Fruit fly (Drosophila melanogaster) whole organism, prepupa: Measurements from ENCODE around the gene c11.1.

ENCODE experiments used
- Blimp-1 ChIP-seq: fragments of 200-800 bp; sonication (Bioruptor generic); optimal IDR thresholded peaks from 3 replicates; lab custom pipeline; 2017; ENCODE audit warnings: missing biosample characterization, missing genetic modification characterization, mild to moderate bottlenecking, moderate library complexity, missing genetic modification reagents
- CG10631 ChIP-seq: fragments of 200-800 bp; sonication (Bioruptor generic); optimal IDR thresholded peaks from 2 replicates; lab custom pipeline; 2016; ENCODE audit warnings: missing biosample characterization, missing genetic modification characterization
- CG10669 ChIP-seq: fragments of 200-800 bp; sonication (Bioruptor generic); optimal IDR thresholded peaks from 3 replicates; lab custom pipeline; 2018; ENCODE audit warnings: missing biosample characterization, mild to moderate bottlenecking, missing genetic modification characterization, moderate library complexity
- CG11294 ChIP-seq: fragments of 200-800 bp; sonication (Bioruptor generic); IDR thresholded peaks from 2 replicates; pipeline ENCODE4 v1.3.6; 2022; ENCODE audit warnings: missing biosample characterization, missing genetic modification characterization
- CG11762 ChIP-seq: fragments of 200-800 bp; sonication (Bioruptor generic); optimal IDR thresholded peaks from 3 replicates; lab custom pipeline; 2016; ENCODE audit warnings: missing biosample characterization, missing genetic modification characterization; ENCODE audit not compliant: insufficient read depth
- CG15336 ChIP-seq: fragments of 200-800 bp; sonication (Bioruptor generic); IDR thresholded peaks from 2 replicates; pipeline ENCODE4 v1.3.6; 2022; ENCODE audit warnings: missing biosample characterization, missing genetic modification characterization
- CG1621 ChIP-seq: fragments of 200-800 bp; sonication (Bioruptor generic); optimal IDR thresholded peaks from 3 replicates; lab custom pipeline; 2018; ENCODE audit warnings: missing biosample characterization, mild to moderate bottlenecking, missing genetic modification characterization
- CG16779 ChIP-seq: fragments of 200-800 bp; sonication (Bioruptor generic); optimal IDR thresholded peaks from 3 replicates; lab custom pipeline; 2017; ENCODE audit warnings: missing biosample characterization, mild to moderate bottlenecking, missing genetic modification characterization
- CG3032 ChIP-seq: fragments of 200-800 bp; optimal IDR thresholded peaks from 2 replicates; lab custom pipeline; 2019; ENCODE audit warnings: missing biosample characterization, mild to moderate bottlenecking, missing genetic modification characterization, moderate library complexity
- CG31627 ChIP-seq: fragments of 200-800 bp; sonication (Bioruptor generic); optimal IDR thresholded peaks from 3 replicates; lab custom pipeline; 2016; ENCODE audit warnings: missing biosample characterization, missing genetic modification characterization
- CG32006 ChIP-seq: fragments of 200-800 bp; sonication (Bioruptor generic); optimal IDR thresholded peaks from 3 replicates; lab custom pipeline; 2017; ENCODE audit warnings: missing biosample characterization, mild to moderate bottlenecking, missing genetic modification characterization
- CG34406 ChIP-seq: fragments of 200-800 bp; sonication (Bioruptor generic); optimal IDR thresholded peaks from 3 replicates; lab custom pipeline; 2016; ENCODE audit warnings: missing biosample characterization, missing genetic modification characterization
- CG3919 ChIP-seq: fragments of 200-800 bp; sonication (Bioruptor generic); optimal IDR thresholded peaks from 3 replicates; lab custom pipeline; 2016; ENCODE audit warnings: missing biosample characterization, missing genetic modification characterization
- CG6163 ChIP-seq: fragments of 200-800 bp; sonication (Bioruptor generic); IDR thresholded peaks from 3 replicates; pipeline ENCODE4 v1.3.6; 2022; ENCODE audit warnings: missing biosample characterization, missing genetic modification characterization
- CG6276 ChIP-seq: fragments of 200-800 bp; sonication (Bioruptor generic); optimal IDR thresholded peaks from 2 replicates; lab custom pipeline; 2017; ENCODE audit warnings: missing biosample characterization, mild to moderate bottlenecking, missing genetic modification characterization
- CG6792 ChIP-seq: fragments of 200-800 bp; sonication (Bioruptor generic); optimal IDR thresholded peaks from 3 replicates; lab custom pipeline; 2016; ENCODE audit warnings: missing biosample characterization, missing genetic modification characterization
- CG6854 ChIP-seq: fragments of 200-800 bp; sonication (Bioruptor generic); optimal IDR thresholded peaks from 2 replicates; lab custom pipeline; 2017; ENCODE audit warnings: missing biosample characterization, mild to moderate bottlenecking, missing genetic modification characterization
- CG7368 ChIP-seq: fragments of 200-800 bp; sonication (Bioruptor generic); optimal IDR thresholded peaks from 3 replicates; lab custom pipeline; 2016; ENCODE audit warnings: missing biosample characterization, missing genetic modification characterization
- CG8119 ChIP-seq: fragments of 200-800 bp; sonication (Bioruptor generic); IDR thresholded peaks from 3 replicates; pipeline ENCODE4 v1.3.6; 2022; ENCODE audit warnings: missing biosample characterization, missing genetic modification characterization
- CG8632 ChIP-seq: fragments of 200-800 bp; sonication (Bioruptor generic); optimal IDR thresholded peaks from 3 replicates; lab custom pipeline; 2016; ENCODE audit warnings: missing biosample characterization, missing genetic modification characterization
- CG9139 ChIP-seq: fragments of 200-800 bp; sonication (Bioruptor generic); optimal IDR thresholded peaks from 3 replicates; lab custom pipeline; 2017; ENCODE audit warnings: missing biosample characterization, mild to moderate bottlenecking, missing genetic modification characterization
- Eip75B ChIP-seq: fragments of 200-800 bp; sonication (Bioruptor generic); optimal IDR thresholded peaks from 3 replicates; lab custom pipeline; 2016; ENCODE audit warnings: missing biosample characterization, missing genetic modification characterization
- Eip78C ChIP-seq: fragments of 200-800 bp; sonication (Bioruptor generic); peaks from one replicate; lab custom pipeline; 2016; ENCODE audit warnings: missing biosample characterization, missing genetic modification characterization
- Eip93F ChIP-seq: fragments of 200-800 bp; sonication (Bioruptor generic); optimal IDR thresholded peaks from 2 replicates; lab custom pipeline; 2016; ENCODE audit warnings: missing biosample characterization, mild to moderate bottlenecking, missing genetic modification characterization
- Ets21C ChIP-seq: fragments of 200-800 bp; sonication (Bioruptor generic); optimal IDR thresholded peaks from 3 replicates; lab custom pipeline; 2016; ENCODE audit warnings: missing biosample characterization, missing genetic modification characterization
- Ets96B ChIP-seq: fragments of 200-800 bp; optimal IDR thresholded peaks from 2 replicates; lab custom pipeline; 2019; ENCODE audit warnings: missing biosample characterization, mild to moderate bottlenecking, missing genetic modification characterization, moderate library complexity
- Gug ChIP-seq: fragments of 200-800 bp; sonication (Bioruptor generic); IDR thresholded peaks from 2 replicates; pipeline ENCODE4 v1.3.6; 2022; ENCODE audit warnings: missing biosample characterization, missing genetic modification characterization
- Hr38 ChIP-seq: sonication (Bioruptor generic); optimal IDR thresholded peaks from 2 replicates; lab custom pipeline; 2016; ENCODE audit warnings: missing biosample characterization, missing genetic modification characterization
- Hr39 ChIP-seq: fragments of 200-800 bp; sonication (Bioruptor generic); optimal IDR thresholded peaks from 2 replicates; lab custom pipeline; 2016; ENCODE audit warnings: missing biosample characterization, missing genetic modification characterization
- Hr4 ChIP-seq: fragments of 200-800 bp; sonication (Bioruptor generic); optimal IDR thresholded peaks from 3 replicates; lab custom pipeline; 2016; ENCODE audit warnings: missing biosample characterization, missing genetic modification characterization
- Met ChIP-seq: fragments of 200-800 bp; sonication (Bioruptor generic); optimal IDR thresholded peaks from 3 replicates; lab custom pipeline; 2016; ENCODE audit warnings: missing biosample characterization, missing genetic modification characterization
- OdsH ChIP-seq: fragments of 200-800 bp; sonication (Bioruptor generic); optimal IDR thresholded peaks from 3 replicates; lab custom pipeline; 2016; ENCODE audit warnings: missing biosample characterization, missing genetic modification characterization
- Sox102F ChIP-seq: fragments of 200-800 bp; sonication (Bioruptor generic); optimal IDR thresholded peaks from 2 replicates; lab custom pipeline; 2016; ENCODE audit warnings: missing biosample characterization, mild to moderate bottlenecking, missing genetic modification characterization
- Sox14 ChIP-seq: fragments of 200-800 bp; sonication (Bioruptor generic); optimal IDR thresholded peaks from 3 replicates; lab custom pipeline; 2016; ENCODE audit warnings: missing biosample characterization, missing genetic modification characterization
- Sox15 ChIP-seq: fragments of 200-800 bp; sonication (Bioruptor generic); optimal IDR thresholded peaks from 3 replicates; lab custom pipeline; 2016; ENCODE audit warnings: missing biosample characterization, missing genetic modification characterization
- achi ChIP-seq: fragments of 200-800 bp; sonication (Bioruptor generic); optimal IDR thresholded peaks from 3 replicates; lab custom pipeline; 2016; ENCODE audit warnings: missing biosample characterization, missing genetic modification characterization
- acj6 ChIP-seq: fragments of 200-800 bp; sonication (Bioruptor generic); optimal IDR thresholded peaks from 3 replicates; lab custom pipeline; 2016; ENCODE audit warnings: missing biosample characterization, missing genetic modification characterization
- cyc ChIP-seq: fragments of 200-800 bp; sonication (Bioruptor generic); optimal IDR thresholded peaks from 3 replicates; lab custom pipeline; 2016; ENCODE audit warnings: missing biosample characterization, missing genetic modification characterization
- dac ChIP-seq: fragments of 200-800 bp; sonication (Bioruptor generic); optimal IDR thresholded peaks from 2 replicates; lab custom pipeline; 2017; ENCODE audit warnings: missing biosample characterization, mild to moderate bottlenecking, missing genetic modification characterization
- eg ChIP-seq: fragments of 200-800 bp; sonication (Bioruptor generic); IDR thresholded peaks from 3 replicates; pipeline ENCODE4 v1.3.6; 2022; ENCODE audit warnings: missing biosample characterization, missing genetic modification characterization
- esn ChIP-seq: fragments of 200-800 bp; sonication (Bioruptor generic); optimal IDR thresholded peaks from 2 replicates; lab custom pipeline; 2016; ENCODE audit warnings: missing biosample characterization, mild to moderate bottlenecking, missing genetic modification characterization, moderate library complexity
- fd59A ChIP-seq: fragments of 200-800 bp; sonication (Bioruptor generic); optimal IDR thresholded peaks from 2 replicates; lab custom pipeline; 2017; ENCODE audit warnings: missing biosample characterization, mild to moderate bottlenecking, missing genetic modification characterization, missing genetic modification reagents
- fd85E ChIP-seq: fragments of 200-800 bp; sonication (Bioruptor generic); optimal IDR thresholded peaks from 3 replicates; lab custom pipeline; 2016; ENCODE audit warnings: missing biosample characterization, missing genetic modification characterization
- fkh ChIP-seq: fragments of 200-800 bp; sonication (Bioruptor generic); optimal IDR thresholded peaks from 3 replicates; lab custom pipeline; 2017; ENCODE audit warnings: missing biosample characterization, mild to moderate bottlenecking, missing genetic modification characterization, moderate library complexity
- lz ChIP-seq: fragments of 200-800 bp; sonication (Bioruptor generic); optimal IDR thresholded peaks from 3 replicates; lab custom pipeline; 2016; ENCODE audit warnings: missing biosample characterization, missing genetic modification characterization
- net ChIP-seq: fragments of 200-800 bp; sonication (Bioruptor generic); optimal IDR thresholded peaks from 3 replicates; lab custom pipeline; 2016; ENCODE audit warnings: missing biosample characterization, missing genetic modification characterization
- salr ChIP-seq, 2 experiments: fragments of 200-800 bp; sonication (Bioruptor generic); optimal IDR thresholded peaks; 3 replicates each; lab custom pipeline; 2016 to 2018; ENCODE audit warnings: missing biosample characterization in 2 of 2, missing genetic modification characterization in 2 of 2, mild to moderate bottlenecking in 1 of 2
- ss ChIP-seq, 2 experiments: fragments of 200-800 bp; sonication (Bioruptor generic); optimal IDR thresholded peaks; 2 replicates in 1 of 2; 3 replicates in 1 of 2; lab custom pipeline; 2017 to 2018; ENCODE audit warnings: mild to moderate bottlenecking in 2 of 2, missing biosample characterization in 2 of 2, missing genetic modification characterization in 2 of 2, moderate library complexity in 1 of 2
- svp ChIP-seq: fragments of 200-800 bp; sonication (Bioruptor generic); peaks from one replicate; lab custom pipeline; 2016; ENCODE audit warnings: missing biosample characterization, missing genetic modification characterization
- topi ChIP-seq: fragments of 200-800 bp; sonication (Bioruptor generic); optimal IDR thresholded peaks from 3 replicates; lab custom pipeline; 2016; ENCODE audit warnings: missing biosample characterization, missing genetic modification characterization
- vri ChIP-seq: fragments of 200-800 bp; sonication (Bioruptor generic); optimal IDR thresholded peaks from 3 replicates; lab custom pipeline; 2016; ENCODE audit warnings: missing biosample characterization, mild to moderate bottlenecking, missing genetic modification characterization

Gene c11.1

DNA sequence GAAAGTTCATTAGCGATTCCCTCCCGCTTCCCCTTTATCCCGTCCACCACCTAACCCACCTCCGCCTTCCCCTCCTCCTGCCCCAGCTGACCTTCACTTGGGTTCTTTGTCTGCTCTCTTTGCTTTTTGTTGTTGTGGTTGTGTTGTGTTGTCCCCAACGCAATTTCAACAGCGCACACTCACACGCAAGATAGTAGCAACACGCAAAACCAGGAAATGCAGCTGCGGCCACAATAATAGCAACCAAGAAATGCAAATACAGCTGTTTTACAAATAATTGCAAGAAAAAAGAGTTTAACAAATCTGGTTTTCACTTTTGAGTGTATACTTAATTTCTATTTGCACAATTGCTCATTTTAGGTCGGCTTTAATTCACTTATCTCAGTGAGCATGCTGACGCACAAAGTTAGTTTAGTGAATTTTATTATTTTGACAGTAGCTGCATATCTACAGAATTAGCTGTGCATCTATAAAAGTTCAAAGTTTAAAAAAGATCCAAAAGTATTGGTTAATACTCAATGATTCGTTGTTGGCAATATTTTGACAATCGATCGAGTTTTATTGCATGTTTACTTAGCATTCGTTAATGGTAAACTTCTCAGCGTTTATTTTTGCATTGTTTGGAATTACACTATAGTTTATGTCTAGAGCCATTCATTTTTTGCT is 31.6 kb downstream of the c11.1 start:
- no peak for TF ChIP-seq Hr38
- peak; percentile 88 for TF ChIP-seq svp (GFP tag; lab: Kevin White, UChicago)
- peak; percentile 74 for TF ChIP-seq CG32006 (GFP tag; lab: Kevin White, UChicago)
- TF ChIP-seq ss (GFP tag; optimal IDR thresholded peaks at IDR 0.05; lab: Kevin White, UChicago), result peak in 1 of 2 experiments; percentile 29
- peak; percentile 72 for TF ChIP-seq Sox102F (GFP tag; lab: Kevin White, UChicago)
- peak; percentile 60 for TF ChIP-seq CG3032 (tag; lab: Kevin White, UChicago)
- peak; percentile 78 for TF ChIP-seq CG6163 (GFP tag; lab: Robert Waterston, UW)
- peak; percentile 63 for TF ChIP-seq OdsH (GFP tag; lab: Kevin White, UChicago)
- peak; percentile 67 for TF ChIP-seq CG31627 (GFP tag; lab: Kevin White, UChicago)
- TF ChIP-seq Gug (GFP tag; lab: Robert Waterston, UW), result peak; percentile 58
- peak; percentile 74 for TF ChIP-seq Hr39 (GFP tag; lab: Kevin White, UChicago)
- TF ChIP-seq CG8632 (GFP tag; lab: Kevin White, UChicago), result peak; percentile 56
- no peak for TF ChIP-seq Eip93F
- peak; percentile 45 for TF ChIP-seq Eip75B (GFP tag; lab: Kevin White, UChicago)
- peak; percentile 47 for TF ChIP-seq fd59A
- peak; percentile 72 for TF ChIP-seq topi
- TF ChIP-seq CG10631 (GFP tag; lab: Kevin White, UChicago), result peak; percentile 49
- TF ChIP-seq esn (GFP tag; lab: Kevin White, UChicago), result peak; percentile 78
- peak; percentile 73 for TF ChIP-seq cyc (GFP tag; lab: Kevin White, UChicago)
- peak; percentile 85 for TF ChIP-seq lz (GFP tag; lab: Kevin White, UChicago)
- TF ChIP-seq CG11762 (GFP tag; lab: Kevin White, UChicago), result peak; percentile 24
- no peak for TF ChIP-seq CG9139 (GFP tag; lab: Kevin White, UChicago)
- peak; percentile 52 for TF ChIP-seq CG15336
- peak; percentile 30; the same call in 2 of the 3 replicates for TF ChIP-seq CG8119 (GFP tag; lab: Robert Waterston, UW)
- TF ChIP-seq fkh (GFP tag; lab: Kevin White, UChicago), result peak; percentile 33
- peak; percentile 31; the same call in 1 of the 2 replicates for TF ChIP-seq CG11294
- peak; percentile 51 for TF ChIP-seq Ets96B
- TF ChIP-seq Sox14, result peak; percentile 92
- peak; percentile 68 for TF ChIP-seq CG10669 (GFP tag; lab: Kevin White, UChicago)
- TF ChIP-seq Eip78C, result peak; percentile 88
- peak; percentile 67 for TF ChIP-seq eg
- TF ChIP-seq CG34406 (GFP tag; lab: Kevin White, UChicago), result peak; percentile 52
- peak; percentile 39 for TF ChIP-seq Ets21C
- TF ChIP-seq achi, result peak; percentile 51
- TF ChIP-seq salr (GFP tag; optimal IDR thresholded peaks at IDR 0.05; lab: Kevin White, UChicago), result peak; percentile 8 to 77
- TF ChIP-seq vri (GFP tag; lab: Kevin White, UChicago), result peak; percentile 57
- peak; percentile 56 for TF ChIP-seq CG1621
- TF ChIP-seq CG7368 (GFP tag; lab: Kevin White, UChicago), result peak; percentile 65
- TF ChIP-seq net (GFP tag; lab: Kevin White, UChicago), result peak; percentile 53
- peak; percentile 10 for TF ChIP-seq Blimp-1
- TF ChIP-seq acj6 (GFP tag; lab: Kevin White, UChicago), result peak; percentile 45
- TF ChIP-seq Sox15 (GFP tag; lab: Kevin White, UChicago), result peak; percentile 52
- TF ChIP-seq fd85E, result peak; percentile 19
- TF ChIP-seq CG3919 (GFP tag; lab: Kevin White, UChicago), result peak; percentile 63
- TF ChIP-seq CG16779 (tag; lab: Kevin White, UChicago), result peak; percentile 22
- TF ChIP-seq CG6276, result peak; percentile 50
- TF ChIP-seq CG6854 (GFP tag; lab: Kevin White, UChicago), result no peak
- peak; percentile 17 for TF ChIP-seq dac
- TF ChIP-seq Met, result peak; percentile 78
- TF ChIP-seq Hr4 (GFP tag; lab: Kevin White, UChicago), result peak; percentile 54
- TF ChIP-seq CG6792, result peak; percentile 44
